Worm (Caenorhabditis elegans) whole organism, midembryonic: Measurements from ENCODE around the gene let-92.

Source experiments
- cog-1 ChIP-seq: sonication (generic microtip); optimal IDR thresholded peaks from 2 replicates; lab custom pipeline; 2016; ENCODE audit warnings: missing genetic modification characterization, missing compliant biosample characterization
- flt-1 ChIP-seq: fragments of 200-800 bp; sonication (Bioruptor generic); IDR thresholded peaks from 2 replicates; pipeline ENCODE4 v1.3.6; 2022; ENCODE audit warnings: missing genetic modification characterization, missing compliant biosample characterization
- klf-2 ChIP-seq: fragments of 200-800 bp; sonication (Bioruptor generic); conservative IDR thresholded peaks from 2 replicates; pipeline ENCODE4 v1.3.6; 2022; ENCODE audit warnings: missing genetic modification reagents, missing genetic modification characterization, missing compliant biosample characterization
- med-1 ChIP-seq: sonication (generic microtip); optimal IDR thresholded peaks from 2 replicates; lab custom pipeline; 2017; ENCODE audit warnings: missing genetic modification characterization, mild to moderate bottlenecking, missing compliant biosample characterization, antibody characterized with exemption, missing genetic modification reagents; ENCODE audit not compliant: insufficient read depth
- ref-1 ChIP-seq: fragments of 200-800 bp; sonication (Bioruptor generic); conservative IDR thresholded peaks from 2 replicates; pipeline ENCODE4 v1.3.6; 2022; ENCODE audit warnings: missing genetic modification reagents, missing genetic modification characterization, missing compliant biosample characterization
- tab-1 ChIP-seq: fragments of 200-800 bp; sonication (Bioruptor generic); IDR thresholded peaks from 2 replicates; pipeline ENCODE4 v1.3.6; 2022; ENCODE audit warnings: missing genetic modification characterization, missing compliant biosample characterization
- ztf-23 ChIP-seq: fragments of 200-800 bp; sonication (Bioruptor generic); IDR thresholded peaks from 2 replicates; pipeline ENCODE4 v1.3.6; 2022; ENCODE audit warnings: missing genetic modification reagents, missing genetic modification characterization, missing compliant biosample characterization
- ztf-29 ChIP-seq: fragments of 200-800 bp; sonication (Bioruptor generic); IDR thresholded peaks from 2 replicates; pipeline ENCODE4 v1.3.6; 2022; ENCODE audit warnings: missing genetic modification reagents, missing genetic modification characterization, missing compliant biosample characterization

- TF ChIP-seq ztf-29 (GFP tag; lab: Robert Waterston, UW) (no peak), flt-1 (GFP tag; lab: Robert Waterston, UW) (no peak), ref-1 (GFP tag; lab: Robert Waterston, UW) (no peak), med-1 (GFP tag; lab: Kevin White, UChicago) (no peak), klf-2 (GFP tag; lab: Robert Waterston, UW) (no peak), cog-1 (tag; lab: Kevin White, UChicago) (no peak), ztf-23 (no peak), tab-1 (GFP tag; lab: Robert Waterston, UW) (no peak)
Observed at ce11 chrIV:11858142-11858541, at the start of gene let-92.
